Worm (Caenorhabditis elegans) whole organism, young adult: ENCODE data around the gene F35E12.6.

Experiments used
- B0035.1 ChIP-seq: sonication (generic microtip); optimal IDR thresholded peaks from 2 replicates; lab custom pipeline; 2016; ENCODE audit warnings: missing genetic modification characterization, mild to moderate bottlenecking, missing compliant biosample characterization, missing genotype, missing genetic modification reagents
- F22D6.2 ChIP-seq: sonication (generic microtip); optimal IDR thresholded peaks from 2 replicates; lab custom pipeline; 2016; ENCODE audit warnings: mild to moderate bottlenecking, missing genetic modification characterization, missing compliant biosample characterization
- F57C9.4 ChIP-seq: sonication (generic microtip); optimal IDR thresholded peaks from 2 replicates; lab custom pipeline; 2017; ENCODE audit warnings: mild to moderate bottlenecking, missing genetic modification characterization, missing compliant biosample characterization
- K12H6.12 ChIP-seq: fragments of 200-800 bp; sonication (Bioruptor generic); optimal IDR thresholded peaks from 2 replicates; lab custom pipeline; 2018; ENCODE audit warnings: mild to moderate bottlenecking, missing genetic modification characterization, missing compliant biosample characterization
- attf-5 ChIP-seq: fragments of 200-800 bp; sonication (Bioruptor generic); optimal IDR thresholded peaks from 2 replicates; lab custom pipeline; 2018; ENCODE audit warnings: mild to moderate bottlenecking, missing genetic modification characterization, missing compliant biosample characterization
- bed-1 ChIP-seq: fragments of 200-800 bp; sonication (Bioruptor generic); IDR thresholded peaks from 2 replicates; pipeline ENCODE4 v1.3.6; 2022; ENCODE audit warnings: missing genetic modification reagents, missing genetic modification characterization, missing compliant biosample characterization
- bed-2 ChIP-seq: fragments of 200-800 bp; sonication (Bioruptor generic); IDR thresholded peaks from 2 replicates; pipeline ENCODE4 v1.3.6; 2022; ENCODE audit warnings: missing genetic modification reagents, missing genetic modification characterization, missing compliant biosample characterization
- ccch-3 ChIP-seq: fragments of 200-800 bp; sonication (Bioruptor generic); optimal IDR thresholded peaks from 2 replicates; lab custom pipeline; 2018; ENCODE audit warnings: mild to moderate bottlenecking, missing genetic modification characterization, missing compliant biosample characterization
- ceh-40 ChIP-seq: fragments of 200-800 bp; sonication (Bioruptor generic); IDR thresholded peaks from 2 replicates; pipeline ENCODE4 v1.3.6; 2022; ENCODE audit warnings: missing genetic modification characterization, missing compliant biosample characterization
- ceh-58 ChIP-seq: fragments of 200-800 bp; sonication (Bioruptor generic); IDR thresholded peaks from 2 replicates; pipeline ENCODE4 v1.3.6; 2022; ENCODE audit warnings: missing genetic modification characterization, missing compliant biosample characterization
- ceh-79 ChIP-seq: sonication (generic microtip); optimal IDR thresholded peaks from 2 replicates; lab custom pipeline; 2017; ENCODE audit warnings: mild to moderate bottlenecking, missing genetic modification characterization, missing compliant biosample characterization
- ceh-91 ChIP-seq: fragments of 200-800 bp; sonication (Bioruptor generic); IDR thresholded peaks from 2 replicates; pipeline ENCODE4 v1.3.6; 2022; ENCODE audit warnings: missing genetic modification reagents, missing genetic modification characterization, missing compliant biosample characterization
- die-1 ChIP-seq: sonication (generic microtip); optimal IDR thresholded peaks from 2 replicates; lab custom pipeline; 2016; ENCODE audit warnings: missing genotype, mild to moderate bottlenecking, missing genetic modification characterization, missing compliant biosample characterization
- egl-44 ChIP-seq: fragments of 200-800 bp; sonication (Bioruptor generic); IDR thresholded peaks from 2 replicates; pipeline ENCODE4 v1.3.6; 2022; ENCODE audit warnings: missing genetic modification reagents, missing genetic modification characterization, missing compliant biosample characterization
- fkh-3 ChIP-seq: sonication (generic microtip); optimal IDR thresholded peaks from 2 replicates; lab custom pipeline; 2016; ENCODE audit warnings: mild to moderate bottlenecking, missing genetic modification characterization, missing compliant biosample characterization
- gei-17 ChIP-seq: fragments of 200-800 bp; sonication (Bioruptor generic); optimal IDR thresholded peaks from 2 replicates; lab custom pipeline; 2018; ENCODE audit warnings: mild to moderate bottlenecking, missing genetic modification characterization, missing compliant biosample characterization
- him-1 ChIP-seq: sonication (generic microtip); optimal IDR thresholded peaks from 2 replicates; lab custom pipeline; 2016; ENCODE audit warnings: missing genotype, missing genetic modification reagents, missing genetic modification characterization, missing compliant biosample characterization
- hrde-1 ChIP-seq: sonication (generic microtip); optimal IDR thresholded peaks from 2 replicates; lab custom pipeline; 2016; ENCODE audit warnings: missing genetic modification characterization, mild to moderate bottlenecking, missing compliant biosample characterization, moderate library complexity, missing genotype, missing genetic modification reagents, borderline replicate concordance
- lin-40 ChIP-seq: sonication (generic microtip); optimal IDR thresholded peaks from 2 replicates; lab custom pipeline; 2016; ENCODE audit warnings: missing genetic modification characterization, mild to moderate bottlenecking, missing compliant biosample characterization, missing genotype, missing genetic modification reagents
- mxl-1 ChIP-seq: sonication (generic microtip); optimal IDR thresholded peaks from 2 replicates; lab custom pipeline; 2016; ENCODE audit warnings: missing genetic modification characterization, missing compliant biosample characterization
- nfya-2 ChIP-seq: fragments of 200-800 bp; sonication (Bioruptor generic); IDR thresholded peaks from 2 replicates; pipeline ENCODE4 v1.3.6; 2022; ENCODE audit warnings: missing genetic modification reagents, missing genetic modification characterization, missing compliant biosample characterization
- nhr-120 ChIP-seq: fragments of 200-800 bp; sonication (Bioruptor generic); IDR thresholded peaks from 2 replicates; pipeline ENCODE4 v1.3.6; 2022; ENCODE audit warnings: missing genetic modification characterization, missing compliant biosample characterization
- nhr-27 ChIP-seq: fragments of 200-800 bp; sonication (Bioruptor generic); optimal IDR thresholded peaks from 2 replicates; lab custom pipeline; 2018; ENCODE audit warnings: mild to moderate bottlenecking, missing genetic modification characterization, moderate library complexity, missing compliant biosample characterization
- pbrm-1 ChIP-seq: fragments of 200-800 bp; sonication (Bioruptor generic); IDR thresholded peaks from 2 replicates; pipeline ENCODE4 v1.3.6; 2022; ENCODE audit warnings: missing genetic modification reagents, missing genetic modification characterization, missing compliant biosample characterization
- rec-8 ChIP-seq, 2 experiments: sonication (generic microtip); optimal IDR thresholded peaks; 2 replicates each; lab custom pipeline; 2016; ENCODE audit warnings: mild to moderate bottlenecking in 2 of 2, missing genetic modification characterization in 2 of 2, missing genetic modification reagents in 2 of 2, missing genotype in 2 of 2, missing biosample characterization in 1 of 2, missing compliant biosample characterization in 1 of 2, moderate library complexity in 1 of 2
- repo-1 ChIP-seq: sonication (generic microtip); optimal IDR thresholded peaks from 2 replicates; lab custom pipeline; 2017; ENCODE audit warnings: mild to moderate bottlenecking, missing genetic modification characterization, missing compliant biosample characterization
- sea-2 ChIP-seq: fragments of 200-800 bp; sonication (Bioruptor generic); IDR thresholded peaks from 2 replicates; pipeline ENCODE4 v1.3.6; 2022; ENCODE audit warnings: missing genetic modification characterization, missing compliant biosample characterization
- tlf-1 ChIP-seq: fragments of 200-800 bp; sonication (Bioruptor generic); optimal IDR thresholded peaks from 2 replicates; lab custom pipeline; 2018; ENCODE audit warnings: mild to moderate bottlenecking, missing genetic modification characterization, missing compliant biosample characterization
- xnd-1 ChIP-seq: sonication (generic microtip); optimal IDR thresholded peaks from 2 replicates; lab custom pipeline; 2016; ENCODE audit warnings: missing genotype, missing genetic modification reagents, missing genetic modification characterization, missing compliant biosample characterization
- ztf-22 ChIP-seq: fragments of 200-800 bp; sonication (Bioruptor generic); optimal IDR thresholded peaks from 2 replicates; lab custom pipeline; 2018; ENCODE audit warnings: mild to moderate bottlenecking, missing genetic modification characterization, moderate library complexity, missing compliant biosample characterization
- ztf-28 ChIP-seq: fragments of 200-800 bp; sonication (Bioruptor generic); IDR thresholded peaks from 2 replicates; pipeline ENCODE4 v1.3.6; 2022; ENCODE audit warnings: missing genetic modification reagents, missing genetic modification characterization, missing compliant biosample characterization
- ztf-3 ChIP-seq: fragments of 200-800 bp; sonication (Bioruptor generic); optimal IDR thresholded peaks from 2 replicates; lab custom pipeline; 2018; ENCODE audit warnings: mild to moderate bottlenecking, missing genetic modification characterization, missing compliant biosample characterization

Gene F35E12.6

DNA sequence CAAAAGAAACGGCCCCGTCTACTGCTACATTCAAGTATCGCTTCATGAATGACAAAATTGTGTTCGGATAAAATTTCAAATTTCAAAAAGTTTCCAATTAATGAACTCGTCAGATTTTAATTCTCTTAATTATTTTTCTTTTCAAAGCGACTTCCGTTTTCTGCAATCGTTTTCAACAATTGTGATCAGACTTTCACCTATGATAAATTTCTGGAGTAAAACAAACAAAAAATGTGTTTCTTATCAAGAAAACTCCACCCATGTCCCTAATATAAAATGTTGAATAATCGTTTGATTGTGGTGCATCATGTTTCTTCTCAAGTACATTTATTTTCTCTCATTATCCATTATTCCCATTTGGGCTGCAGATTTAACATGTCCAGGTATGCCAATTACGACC, 35.2 kb upstream of the F35E12.6 start, which contains the start of gene F20G2.5:
TSS of gene F20G2.5 (plus strand) at position 301 of the 400 bp plus-strand sequence.
- TF ChIP-seq ceh-58 (GFP tag; lab: Robert Waterston, UW) (no peak), K12H6.12 (tag; lab: Kevin White, UChicago) (no peak), ceh-91 (GFP tag; lab: Robert Waterston, UW) (no peak), egl-44 (GFP tag; lab: Robert Waterston, UW) (no peak)
- TF ChIP-seq, all 124 proteins: peak for 0

DNA sequence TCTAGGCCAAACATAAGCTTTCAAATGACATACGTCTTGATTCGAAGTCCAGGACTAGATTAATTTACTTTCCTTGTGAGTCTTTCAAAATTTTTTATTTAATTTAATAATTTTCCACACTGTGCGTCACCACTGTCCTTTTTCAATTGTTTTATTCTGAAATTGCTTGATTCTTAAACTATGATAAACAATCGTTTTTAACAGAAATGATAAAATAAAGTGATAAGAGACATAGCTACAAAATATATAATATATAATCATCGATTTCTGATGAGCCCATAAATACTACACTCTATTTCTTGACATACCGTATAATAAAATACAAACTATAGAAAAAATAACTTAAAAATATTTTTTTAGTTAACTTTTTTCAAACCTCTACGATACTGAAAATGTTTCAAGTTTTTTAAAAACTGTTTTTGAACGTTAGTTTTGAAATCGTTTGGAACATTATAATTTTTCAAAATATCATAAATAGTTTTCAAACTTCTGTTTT, 32.9 kb upstream of the F35E12.6 start, which contains the start of gene nas-24:
TSS of gene nas-24 (plus strand) at position 446 of the 496 bp plus-strand sequence.
- TF ChIP-seq ceh-40 (no peak), fkh-3 (tag; lab: Kevin White, UChicago) (no peak), hrde-1 (tag; lab: Kevin White, UChicago) (no peak), repo-1 (tag; lab: Kevin White, UChicago) (no peak), bed-1 (GFP tag; lab: Robert Waterston, UW) (no peak)

DNA sequence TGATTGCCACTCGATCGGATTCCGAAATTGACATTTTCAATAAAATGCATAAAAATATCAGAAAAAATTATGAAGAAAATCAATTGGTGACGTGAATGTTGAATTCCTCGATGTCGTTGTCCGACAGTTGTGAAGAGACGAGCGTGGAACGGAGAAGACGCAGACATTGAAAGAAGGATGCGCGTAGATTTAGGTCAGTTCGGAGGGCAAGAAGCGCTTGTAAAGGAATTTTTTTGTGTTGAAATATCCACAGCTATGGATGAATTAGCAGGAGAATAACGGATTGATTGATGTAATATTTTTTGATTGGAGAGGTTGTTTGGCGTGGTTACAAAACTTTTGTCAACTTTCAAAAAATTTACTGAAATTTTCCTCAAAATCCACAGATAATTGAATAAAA, 32.3 kb upstream of the F35E12.6 start, which contains the start of gene F20G2.3:
TSS of gene F20G2.3 (minus strand) at position 101 of the 400 bp plus-strand sequence.
- TF ChIP-seq nhr-27 = no peak
- no peak for TF ChIP-seq attf-5 (GFP tag; lab: Kevin White, UChicago)
- no peak for TF ChIP-seq ceh-79
- TF ChIP-seq ztf-28 (GFP tag; lab: Robert Waterston, UW) = no peak
- no peak for TF ChIP-seq ccch-3 (GFP tag; lab: Kevin White, UChicago)
- TF ChIP-seq sea-2 = no peak
- TF ChIP-seq bed-2 (GFP tag; lab: Robert Waterston, UW) = no peak
- no peak for TF ChIP-seq mxl-1 (tag; lab: Kevin White, UChicago)
- TF ChIP-seq B0035.1 (tag; lab: Kevin White, UChicago) = no peak
- no peak for TF ChIP-seq lin-40 (tag; lab: Kevin White, UChicago)
- no peak for TF ChIP-seq pbrm-1 (GFP tag; lab: Robert Waterston, UW)

DNA sequence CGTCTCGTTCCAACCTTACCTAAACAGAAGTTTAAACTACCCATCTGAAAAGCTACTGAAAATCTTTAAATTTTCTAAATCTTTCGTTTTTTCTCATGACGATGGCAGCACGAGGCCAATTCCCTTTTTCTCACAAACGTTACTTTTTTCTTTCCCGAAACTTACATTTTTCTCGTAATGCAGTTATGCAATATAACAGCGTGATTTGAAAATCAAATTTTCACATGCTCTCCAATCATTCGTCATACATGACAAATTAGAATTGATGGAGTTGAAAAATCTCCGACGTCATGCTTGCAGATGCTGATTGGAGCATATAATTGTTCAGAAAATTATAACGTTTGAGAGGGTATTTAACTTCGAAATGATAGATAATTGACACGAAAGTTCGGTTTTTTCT, 27.7 kb upstream of the F35E12.6 start:
- TF ChIP-seq ccch-3 (GFP tag; lab: Kevin White, UChicago) = no peak
- TF ChIP-seq nfya-2 (GFP tag; lab: Robert Waterston, UW) = no peak
- no peak for TF ChIP-seq him-1 (tag; lab: Kevin White, UChicago)
- no peak for TF ChIP-seq gei-17 (GFP tag; lab: Kevin White, UChicago)

DNA sequence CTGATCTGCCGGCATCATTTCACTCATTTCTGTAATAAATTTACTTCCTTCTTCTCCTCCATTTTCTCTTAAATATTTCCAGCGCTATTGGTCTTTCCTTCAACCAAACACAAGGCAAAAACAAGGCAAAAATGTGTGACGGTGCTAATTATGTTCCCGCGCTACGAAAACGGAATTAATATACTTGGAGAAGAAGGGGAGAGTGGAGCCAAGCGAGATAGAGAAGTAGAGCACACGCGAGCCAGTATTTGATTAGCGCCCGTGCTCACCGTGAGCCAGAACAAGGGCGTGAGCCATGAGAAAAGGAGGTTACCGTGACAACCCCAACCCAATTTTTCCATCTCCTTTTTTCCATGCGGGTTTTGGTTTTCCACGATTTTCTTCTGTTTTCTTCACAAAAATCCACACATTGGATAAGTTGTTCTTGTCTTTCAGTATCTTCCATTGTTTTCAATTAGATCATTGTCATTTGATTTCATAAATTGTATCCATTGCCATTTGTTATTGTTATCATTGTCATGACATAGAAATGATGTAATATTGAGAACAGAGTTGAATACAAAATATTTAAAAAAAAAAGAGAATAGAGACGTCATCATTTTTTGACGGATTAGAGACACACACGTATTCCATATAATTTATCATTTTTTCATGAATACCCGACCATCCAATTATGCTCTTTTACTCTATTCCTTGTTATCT, 26.5 kb upstream of the F35E12.6 start, which contains the start of gene F20G2.6:
TSS of gene F20G2.6 (plus strand) at position 652 of the 702 bp plus-strand sequence.
- TF ChIP-seq xnd-1 (no peak), sea-2 (no peak), F22D6.2 (tag; lab: Kevin White, UChicago) (no peak), ztf-3 (GFP tag; lab: Kevin White, UChicago) (no peak), ztf-22 (GFP tag; lab: Kevin White, UChicago) (no peak), tlf-1 (GFP tag; lab: Kevin White, UChicago) (no peak), F57C9.4 (tag; lab: Kevin White, UChicago) (no peak), nhr-120 (GFP tag; lab: Robert Waterston, UW) (no peak), rec-8 (tag; optimal IDR thresholded peaks at IDR 0.05; lab: Kevin White, UChicago) (no peak), die-1 (tag; lab: Kevin White, UChicago) (no peak)
